Fruit fly (Drosophila melanogaster): ENCODE results near the gene CG31606.
A peak's percentile ranks its signal among the peaks of the same experiment; 100 is the strongest.

The CG31606 gene

DNA sequence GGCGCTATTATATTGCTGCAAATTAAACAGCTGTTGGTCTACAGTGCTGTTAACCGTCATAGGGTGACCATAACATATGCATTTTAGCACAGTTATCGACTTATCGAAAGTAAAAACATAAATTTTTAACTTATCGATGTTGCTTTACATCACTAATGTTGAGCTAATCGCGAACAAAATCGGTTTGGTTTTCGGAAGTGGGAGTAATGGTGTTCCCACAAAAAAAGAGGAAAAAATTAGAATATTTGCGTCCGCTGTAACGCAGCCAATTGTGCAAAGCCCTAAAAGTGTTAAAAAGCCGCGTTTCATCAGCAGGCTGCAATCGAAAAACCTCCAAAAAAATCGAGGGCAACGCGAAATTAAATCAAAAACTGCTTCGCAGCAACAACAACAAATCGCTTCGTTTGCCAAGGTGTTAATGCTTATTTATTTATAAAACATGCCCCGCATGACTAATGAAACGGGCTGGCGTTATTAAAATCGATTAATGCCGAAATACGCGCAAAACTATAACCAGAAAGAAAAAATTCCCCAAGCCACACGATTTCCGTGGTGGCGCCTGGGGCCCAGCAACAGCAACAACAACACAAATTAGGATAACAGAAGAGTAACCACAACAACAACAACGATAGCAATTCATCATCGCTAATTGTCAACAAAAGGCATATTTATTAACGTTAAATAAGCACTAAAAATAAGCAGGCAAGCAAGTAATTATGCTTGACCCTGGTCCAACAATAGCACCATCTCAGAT, 20.4 kb upstream of the CG31606 start, which contains the start of the genes CG12375 and CG8668:
Gene CG12375, minus strand, starts transcription at position 42 of the 754 bp plus-strand sequence.
Gene CG8668, plus strand, starts transcription at position 153 of the 754 bp plus-strand sequence.
- TF ChIP-seq CG4496 (GFP tag; IDR thresholded peaks at IDR 0.05) (peak; percentile 46; the same call in 2 of the 3 replicates), rn (GFP tag; IDR thresholded peaks at IDR 0.05) (no peak), CG8301 (tag; optimal IDR thresholded peaks at IDR 0.05) (no peak), CG8159 (tag; optimal IDR thresholded peaks at IDR 0.05) (no peak), Snoo (tag; optimal IDR thresholded peaks at IDR 0.05) (no peak), CG13204 (GFP tag; optimal IDR thresholded peaks at IDR 0.05) (no peak), CG12605 (GFP tag; IDR thresholded peaks at IDR 0.05) (0 out of 2 replicates have a peak, but pooled peaks have one; percentile 6), CG34367 (tag; optimal IDR thresholded peaks at IDR 0.05) (no peak), Pif1B (GFP tag; optimal IDR thresholded peaks at IDR 0.05) (no peak), CG17806 (tag; optimal IDR thresholded peaks at IDR 0.05) (no peak), CG9948 (tag; optimal IDR thresholded peaks at IDR 0.05) (no peak), Pif1A (GFP tag; optimal IDR thresholded peaks at IDR 0.05) (no peak), D1 (tag; optimal IDR thresholded peaks at IDR 0.05) (no peak), CG14655 (GFP tag; optimal IDR thresholded peaks at IDR 0.05) (no peak), EcR (GFP tag; optimal IDR thresholded peaks at IDR 0.05) (peak; percentile 32), CG15710 (tag; optimal IDR thresholded peaks at IDR 0.05) (no peak), gl (tag; optimal IDR thresholded peaks at IDR 0.05) (no peak)

DNA sequence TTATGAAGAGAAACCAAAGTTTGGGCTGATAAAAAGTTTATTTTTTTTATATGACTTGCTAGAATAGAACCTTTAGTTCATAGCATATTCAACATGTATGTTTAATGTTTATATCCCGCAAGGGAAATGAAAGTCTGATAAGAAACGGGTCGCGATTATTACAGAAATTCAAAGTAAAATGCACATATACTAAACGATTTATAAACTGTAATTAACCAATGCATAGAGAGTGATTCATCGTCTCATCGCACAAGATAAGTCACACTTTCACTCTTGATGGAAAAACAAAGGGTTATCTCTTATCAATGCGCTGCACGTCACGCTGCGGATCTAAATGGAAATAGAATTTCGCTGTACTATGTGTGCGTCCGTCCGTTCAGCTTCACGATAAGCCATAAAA, 18.5 kb upstream of the CG31606 start:
- TF ChIP-seq CG4496 (GFP tag; IDR thresholded peaks at IDR 0.05) (0 out of 3 replicates have a peak, but pooled peaks have one; percentile 6), CG14655 (GFP tag; optimal IDR thresholded peaks at IDR 0.05) (no peak), CG15710 (tag; optimal IDR thresholded peaks at IDR 0.05) (no peak), CG12605 (GFP tag; IDR thresholded peaks at IDR 0.05) (no peak)

DNA sequence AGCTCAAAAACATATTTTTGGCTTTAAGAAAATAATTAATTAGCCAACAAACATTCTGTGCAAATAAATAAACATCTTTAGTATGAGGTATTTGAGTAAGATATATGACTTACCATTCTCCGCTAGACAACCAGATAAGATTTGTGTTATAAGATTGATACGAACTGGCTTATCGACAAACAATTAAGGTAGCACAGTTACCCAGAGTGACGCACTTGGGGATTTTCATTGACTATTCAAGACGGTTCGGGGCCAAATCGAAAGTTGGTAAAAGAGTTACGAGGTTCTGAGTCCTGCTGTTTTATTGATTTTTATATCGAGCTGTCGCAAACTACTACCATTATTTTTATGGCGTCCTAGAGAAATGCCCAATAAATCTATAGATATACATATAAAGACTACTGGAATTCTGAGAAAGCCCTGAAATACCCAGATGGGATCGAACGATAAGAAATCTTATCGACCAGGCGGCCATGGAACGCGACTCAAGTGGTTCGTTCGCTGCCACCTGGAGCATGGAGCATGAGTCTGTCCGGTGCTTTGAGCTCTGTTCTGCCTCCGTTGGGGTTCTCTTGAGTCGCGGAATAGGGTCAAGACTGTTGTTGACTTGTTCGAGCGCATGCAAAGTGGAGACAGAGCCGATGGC, 17.3 kb upstream of the CG31606 start:
- TF ChIP-seq CG4496 (GFP tag; IDR thresholded peaks at IDR 0.05) (no peak), EcR (GFP tag; optimal IDR thresholded peaks at IDR 0.05) (peak; percentile 59)

DNA sequence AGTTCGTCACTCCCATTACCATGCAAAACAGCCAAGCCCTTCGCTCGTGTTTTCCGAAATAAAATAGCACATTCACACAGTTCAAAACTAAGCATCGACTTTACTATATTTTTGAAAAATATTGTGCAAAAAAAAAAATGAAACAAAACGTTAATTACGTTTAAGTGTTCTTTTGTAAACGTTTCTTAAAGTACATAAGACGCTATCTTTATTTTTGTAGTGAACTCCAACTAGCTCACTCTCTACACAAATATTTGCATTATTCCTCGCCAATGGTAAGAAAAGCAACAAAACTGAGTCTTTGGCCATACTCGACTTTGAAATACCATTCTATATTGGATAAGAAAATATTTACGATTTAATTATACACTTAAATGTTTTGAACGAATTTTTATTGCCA, 16.7 kb upstream of the CG31606 start:
- TF ChIP-seq Pif1A (GFP tag; optimal IDR thresholded peaks at IDR 0.05) (no peak), CG32121 (GFP tag; IDR thresholded peaks at IDR 0.05) (no peak), CG8301 (tag; optimal IDR thresholded peaks at IDR 0.05) (no peak), CG13204 (GFP tag; optimal IDR thresholded peaks at IDR 0.05) (no peak), CG10348 (GFP tag; IDR thresholded peaks at IDR 0.05) (no peak), gl (tag; optimal IDR thresholded peaks at IDR 0.05) (no peak), CG34367 (tag; optimal IDR thresholded peaks at IDR 0.05) (no peak), rn (GFP tag; IDR thresholded peaks at IDR 0.05) (no peak), Pif1B (GFP tag; optimal IDR thresholded peaks at IDR 0.05) (no peak), CG9948 (tag; optimal IDR thresholded peaks at IDR 0.05) (no peak), Snoo (tag; optimal IDR thresholded peaks at IDR 0.05) (no peak), EcR (GFP tag; optimal IDR thresholded peaks at IDR 0.05) (no peak), D1 (tag; optimal IDR thresholded peaks at IDR 0.05) (no peak), CG4496 (GFP tag; IDR thresholded peaks at IDR 0.05) (no peak), CG15710 (tag; optimal IDR thresholded peaks at IDR 0.05) (no peak)

DNA sequence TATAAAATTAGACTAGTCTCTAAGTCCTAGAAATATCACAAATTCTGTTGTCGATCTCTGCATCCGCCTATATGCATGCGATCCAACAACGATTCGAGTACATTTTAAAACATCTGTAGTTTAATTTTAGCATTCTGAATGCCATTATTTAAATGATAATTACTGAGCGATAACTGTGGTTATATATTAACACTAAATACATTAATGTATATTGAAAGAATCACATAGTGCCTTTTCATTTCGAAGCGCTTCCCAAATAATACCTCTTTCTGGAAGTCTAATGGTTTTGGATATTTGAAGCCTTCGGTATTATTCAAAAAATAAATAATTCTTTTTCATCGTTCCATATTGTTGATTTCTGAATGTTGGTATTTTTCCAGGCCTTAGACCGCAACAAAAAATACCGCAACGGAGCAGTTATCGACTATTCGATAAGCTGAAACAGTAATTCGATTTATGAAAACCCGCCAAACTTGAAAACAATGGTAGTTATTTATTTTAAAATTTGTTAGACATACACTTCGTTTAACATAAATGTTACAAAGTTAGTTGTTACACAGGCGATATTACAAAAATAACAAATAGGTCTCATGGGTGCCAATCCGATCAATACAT, 13.5 kb upstream of the CG31606 start:
- TF ChIP-seq Pif1A (GFP tag; optimal IDR thresholded peaks at IDR 0.05) (no peak), fd96Ca (GFP tag; IDR thresholded peaks at IDR 0.05) (no peak), CG9948 (tag; optimal IDR thresholded peaks at IDR 0.05) (no peak), rn (GFP tag; IDR thresholded peaks at IDR 0.05) (no peak), Snoo (tag; optimal IDR thresholded peaks at IDR 0.05) (no peak), CG13204 (GFP tag; optimal IDR thresholded peaks at IDR 0.05) (no peak), CG12605 (GFP tag; IDR thresholded peaks at IDR 0.05) (no peak), CG8159 (tag; optimal IDR thresholded peaks at IDR 0.05) (no peak), CG17806 (tag; optimal IDR thresholded peaks at IDR 0.05) (no peak), CG32121 (GFP tag; IDR thresholded peaks at IDR 0.05) (no peak), CG8301 (tag; optimal IDR thresholded peaks at IDR 0.05) (no peak)

DNA sequence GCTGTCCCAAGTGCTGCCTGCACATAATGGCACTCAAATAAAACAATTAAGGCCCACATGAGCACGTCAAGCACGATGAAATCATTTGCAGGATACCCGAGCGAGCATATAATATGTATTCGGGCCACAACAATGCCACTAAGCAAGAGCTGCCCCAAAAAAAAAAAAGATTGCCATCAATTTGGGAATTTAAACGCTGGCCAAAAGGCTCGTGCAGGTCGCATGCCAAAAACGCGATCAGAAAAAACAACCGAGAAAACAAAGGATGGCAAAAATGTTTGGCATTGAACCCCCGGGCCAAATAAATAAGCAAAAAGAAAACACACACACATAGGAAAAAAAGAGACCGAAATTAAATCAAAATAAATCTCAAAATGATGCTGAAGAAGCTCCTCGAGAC, 4.7 kb upstream of the CG31606 start:
- no peak for TF ChIP-seq rn (GFP tag; IDR thresholded peaks at IDR 0.05)
- TF ChIP-seq CG4496 (GFP tag; IDR thresholded peaks at IDR 0.05): no peak
- TF ChIP-seq EcR (GFP tag; optimal IDR thresholded peaks at IDR 0.05): no peak
- TF ChIP-seq CG13204 (GFP tag; optimal IDR thresholded peaks at IDR 0.05): no peak

DNA sequence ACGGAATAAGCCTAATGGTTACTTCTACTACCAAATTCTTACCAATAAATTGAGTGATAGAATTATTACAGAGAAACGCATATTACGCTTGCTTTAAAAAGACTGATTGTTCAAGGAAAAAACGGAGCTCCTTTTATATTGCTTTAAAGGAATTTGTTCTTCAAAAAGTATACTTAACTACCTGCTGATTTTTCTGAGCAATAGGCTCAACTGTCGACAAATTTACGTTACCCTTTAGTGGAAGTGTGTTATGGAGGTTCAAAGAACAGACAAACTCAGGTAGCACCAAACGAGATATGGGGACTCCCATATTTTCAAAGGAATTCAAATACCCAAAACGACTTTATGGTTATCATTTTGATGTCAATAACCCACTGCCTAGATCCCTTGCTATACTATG, 3.5 kb upstream of the CG31606 start, which contains the start of gene CG42762:
Gene CG42762, minus strand, starts transcription at position 101 of the 400 bp plus-strand sequence.
- TF ChIP-seq Pif1B (GFP tag; optimal IDR thresholded peaks at IDR 0.05): no peak

Data from whole organism, pupa.